Fruit fly (Drosophila melanogaster) S2 (cell line): Measurements from ENCODE around the gene Mkp3.

ENCODE experiments used
- CG8478 ChIP-seq: fragments of >200 bp; optimal IDR thresholded peaks from 2 replicates; lab custom pipeline; 2018
- CTCF ChIP-seq, 2 experiments: fragments of >200 bp; optimal IDR thresholded peaks; 2 replicates each; lab custom pipeline; 2018

DNA sequence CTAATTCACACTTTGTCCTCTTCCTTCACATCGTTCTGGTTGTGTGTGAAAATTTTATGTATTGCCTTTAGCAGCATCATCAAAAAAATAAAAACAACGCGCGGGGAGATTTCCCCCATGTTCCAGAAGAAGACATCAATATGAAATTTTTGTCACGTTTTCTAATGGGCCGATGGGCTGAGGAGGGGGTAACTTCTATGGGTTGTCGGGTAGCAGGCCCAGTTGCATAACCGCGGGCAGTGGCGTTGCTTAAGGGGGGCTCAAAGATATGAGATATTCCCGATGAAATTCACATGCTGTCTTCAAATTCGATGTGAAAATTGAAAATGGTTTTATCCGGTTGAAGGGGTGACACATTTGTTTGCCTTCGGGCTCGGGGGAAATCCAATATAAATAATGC is 67.8 kb downstream of the Mkp3 start:
- TF ChIP-seq CG8478 (lab: Kevin White, UChicago) = no peak
- TF ChIP-seq CTCF (optimal IDR thresholded peaks at IDR 0.05; lab: Kevin White, UChicago) = no peak
